Fruit fly (Drosophila melanogaster) whole organism: Measurements from ENCODE around the gene CG7607.

Source experiments
- CG8478 ChIP-seq: fragments of >200 bp; optimal IDR thresholded peaks from 2 replicates; lab custom pipeline; 2018; ENCODE audit warnings: inconsistent platforms
- Dll ChIP-seq: fragments of >200 bp; optimal IDR thresholded peaks from 2 replicates; lab custom pipeline; 2017
- EcR ChIP-seq, 2 experiments: fragments of >200 bp; optimal IDR thresholded peaks; 2 replicates each; lab custom pipeline; 2017; ENCODE audit warnings: missing biosample characterization in 2 of 2, missing genetic modification characterization in 2 of 2, missing genetic modification reagents in 2 of 2
- pan ChIP-seq: fragments of >200 bp; optimal IDR thresholded peaks from 2 replicates; lab custom pipeline; 2017
- psq ChIP-seq: fragments of >200 bp; optimal IDR thresholded peaks from 2 replicates; lab custom pipeline; 2017
- usp ChIP-seq: fragments of >200 bp; optimal IDR thresholded peaks from 2 replicates; lab custom pipeline; 2017; ENCODE audit warnings: missing biosample characterization, missing genetic modification characterization, mixed read lengths

- TF ChIP-seq pan (lab: Kevin White, UChicago), result no peak
- no peak for TF ChIP-seq usp
- no peak for TF ChIP-seq psq (lab: Kevin White, UChicago)
- TF ChIP-seq CG8478, result no peak
- TF ChIP-seq Dll (lab: Kevin White, UChicago), result no peak
- TF ChIP-seq EcR (GFP tag; optimal IDR thresholded peaks at IDR 0.05; lab: Kevin White, UChicago), result no peak
These were observed 4.5 kb downstream of the CG7607 start for dm6 chr3L:11203820-11204449.
